Worm (Caenorhabditis elegans) whole organism, early embryonic: Measurements from ENCODE around the gene ZK632.10.

Experiments
- B0310.2 ChIP-seq: sonication (generic microtip); optimal IDR thresholded peaks from 2 replicates; lab custom pipeline; 2016; ENCODE audit warnings: mild to moderate bottlenecking, missing genetic modification characterization, missing compliant biosample characterization
- F13C5.2 ChIP-seq: sonication (generic microtip); optimal IDR thresholded peaks from 2 replicates; lab custom pipeline; 2017; ENCODE audit warnings: mild to moderate bottlenecking, missing genetic modification characterization, inconsistent platforms, missing compliant biosample characterization
- aly-1 ChIP-seq: sonication (generic microtip); optimal IDR thresholded peaks from 2 replicates; lab custom pipeline; 2016; ENCODE audit warnings: missing genetic modification characterization, missing compliant biosample characterization
- ama-1 ChIP-seq: fragments of 150-350 bp; optimal IDR thresholded peaks from 2 replicates; lab custom pipeline; 2014
- ceh-13 ChIP-seq: fragments of 200-800 bp; sonication (Bioruptor generic); optimal IDR thresholded peaks from 2 replicates; lab custom pipeline; 2018; ENCODE audit warnings: mild to moderate bottlenecking, missing genetic modification characterization, missing compliant biosample characterization
- ceh-36 ChIP-seq: sonication (generic microtip); optimal IDR thresholded peaks from 2 replicates; lab custom pipeline; 2016; ENCODE audit warnings: missing genetic modification characterization, inconsistent platforms, missing compliant biosample characterization
- ets-7 ChIP-seq: sonication (generic microtip); optimal IDR thresholded peaks from 2 replicates; lab custom pipeline; 2016; ENCODE audit warnings: missing genotype, missing genetic modification characterization, missing compliant biosample characterization
- flt-1 ChIP-seq: fragments of 200-800 bp; sonication (Bioruptor generic); IDR thresholded peaks from 2 replicates; pipeline ENCODE4 v1.3.6; 2022; ENCODE audit warnings: missing genetic modification characterization, missing compliant biosample characterization
- hmbx-1 ChIP-seq: sonication (generic microtip); optimal IDR thresholded peaks from 2 replicates; lab custom pipeline; 2016; ENCODE audit warnings: mild to moderate bottlenecking, missing genetic modification characterization, missing compliant biosample characterization
- hmg-4 ChIP-seq: fragments of 200-800 bp; sonication (Bioruptor generic); optimal IDR thresholded peaks from 2 replicates; lab custom pipeline; 2018; ENCODE audit warnings: mild to moderate bottlenecking, missing genetic modification characterization, missing compliant biosample characterization
- tbx-11 ChIP-seq: fragments of 200-800 bp; sonication (Bioruptor generic); IDR thresholded peaks from 2 replicates; pipeline ENCODE4 v1.3.6; 2022; ENCODE audit warnings: missing genetic modification characterization, missing compliant biosample characterization
- tbx-37 ChIP-seq: fragments of 200-800 bp; sonication (Bioruptor generic); conservative IDR thresholded peaks from 2 replicates; pipeline ENCODE4 v1.3.6; 2022; ENCODE audit warnings: missing genetic modification reagents, missing genetic modification characterization, missing compliant biosample characterization
- tra-4 ChIP-seq: sonication (generic microtip); optimal IDR thresholded peaks from 2 replicates; lab custom pipeline; 2017; ENCODE audit warnings: missing genetic modification characterization, missing compliant biosample characterization

DNA sequence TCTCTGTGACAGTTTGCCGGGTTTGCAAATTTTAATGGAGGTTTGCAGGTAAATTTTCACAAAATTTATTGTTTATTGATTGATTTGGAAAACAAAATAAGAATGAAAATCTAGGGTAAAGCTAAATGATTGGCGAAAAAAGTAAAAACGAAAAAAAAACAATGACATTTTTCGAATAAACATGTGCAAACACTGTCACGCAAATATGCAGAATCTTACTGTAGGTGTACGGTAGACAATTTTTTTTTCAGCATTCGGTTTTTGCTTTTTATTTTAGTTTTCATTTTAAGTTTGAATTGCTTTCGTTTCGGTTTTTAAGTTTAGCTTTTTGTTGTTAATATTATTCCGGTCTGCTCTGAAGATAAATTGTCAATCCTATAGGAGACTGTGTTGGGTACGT lies 9.6 kb downstream of the ZK632.10 start:
- no peak for TF ChIP-seq ama-1 (lab: Kevin White, UChicago)
- no peak for TF ChIP-seq ceh-36 (tag; lab: Kevin White, UChicago)
- TF ChIP-seq hmg-4: no peak
- no peak for TF ChIP-seq F13C5.2 (tag; lab: Kevin White, UChicago)
- TF ChIP-seq ets-7 (tag; lab: Kevin White, UChicago): no peak
- no peak for TF ChIP-seq B0310.2
- TF ChIP-seq flt-1 (GFP tag; lab: Robert Waterston, UW): no peak
- no peak for TF ChIP-seq ceh-13 (GFP tag; lab: Kevin White, UChicago)
- no peak for TF ChIP-seq aly-1 (tag; lab: Kevin White, UChicago)
- TF ChIP-seq tra-4: no peak
- TF ChIP-seq tbx-11: no peak
- TF ChIP-seq hmbx-1: no peak
- TF ChIP-seq tbx-37 (GFP tag; lab: Robert Waterston, UW): no peak
